Fruit fly (Drosophila melanogaster): Measurements from ENCODE around the gene Hinfp.
"Not testable (repeated sequence)": the region's sequence is repeated elsewhere in the genome, so short reads cannot be mapped to it uniquely, and the experiment has no call there.

Gene Hinfp

dm6 chrX:635495-636142 lies 10.3 kb downstream of the Hinfp start, which contains the start of gene Dredd:
Dredd (minus strand) TSS chrX:635545.
- TF ChIP-seq kay (GFP tag; ENCODE audit: borderline replicate concordance): no peak
- no peak for TF ChIP-seq CG33017 (tag; optimal IDR thresholded peaks at IDR 0.05)
- TF ChIP-seq CG5204 (GFP tag; optimal IDR thresholded peaks at IDR 0.05): no peak
- TF ChIP-seq bab1 (GFP tag; optimal IDR thresholded peaks at IDR 0.05): peak; percentile 35
- TF ChIP-seq Crg-1 (GFP tag; optimal IDR thresholded peaks at IDR 0.05): no peak
- TF ChIP-seq CG7101 (tag; optimal IDR thresholded peaks at IDR 0.05): peak; percentile 39
- TF ChIP-seq Hr96 (GFP tag; optimal IDR thresholded peaks at IDR 0.05): no peak
- no peak for TF ChIP-seq tj (GFP tag; optimal IDR thresholded peaks at IDR 0.05)
- TF ChIP-seq CG14711 (tag; optimal IDR thresholded peaks at IDR 0.05): peak; percentile 21
- TF ChIP-seq CG11617 (GFP tag; optimal IDR thresholded peaks at IDR 0.05): peak; percentile 53
- no peak for TF ChIP-seq CG12768 (GFP tag; optimal IDR thresholded peaks at IDR 0.05)
- no peak for TF ChIP-seq pad (GFP tag; optimal IDR thresholded peaks at IDR 0.05)
- no peak for TF ChIP-seq ovo (GFP tag; optimal IDR thresholded peaks at IDR 0.05)
- no peak for TF ChIP-seq cic (GFP tag; optimal IDR thresholded peaks at IDR 0.05)
- TF ChIP-seq Clk (GFP tag; optimal IDR thresholded peaks at IDR 0.05): no peak
- no peak for TF ChIP-seq toe (GFP tag; optimal IDR thresholded peaks at IDR 0.05)
- TF ChIP-seq cnc (optimal IDR thresholded peaks at IDR 0.05): no peak
- TF ChIP-seq CG1620 (GFP tag; optimal IDR thresholded peaks at IDR 0.05): peak; percentile 5
- TF ChIP-seq Mnt (GFP tag; optimal IDR thresholded peaks at IDR 0.05): peak; percentile 15
- TF ChIP-seq CG7045 (GFP tag; optimal IDR thresholded peaks at IDR 0.05): no peak

dm6 chrX:636606-637530 lies 11.5 kb downstream of the Hinfp start:
- TF ChIP-seq cic (GFP tag; optimal IDR thresholded peaks at IDR 0.05): peak; percentile 12
- TF ChIP-seq Mnt (GFP tag; optimal IDR thresholded peaks at IDR 0.05): peak; percentile 97
- no peak for TF ChIP-seq cnc (optimal IDR thresholded peaks at IDR 0.05)
- TF ChIP-seq CG7045 (GFP tag; optimal IDR thresholded peaks at IDR 0.05): no peak
- peak; percentile 74 for TF ChIP-seq ovo (GFP tag; optimal IDR thresholded peaks at IDR 0.05)
- peak; percentile 64 for TF ChIP-seq pad (GFP tag; optimal IDR thresholded peaks at IDR 0.05)
- peak; percentile 78 for TF ChIP-seq tj (GFP tag; optimal IDR thresholded peaks at IDR 0.05)

dm6 chrX:644461-644860 lies 19.1 kb downstream of the Hinfp start, which contains the start of gene CG13367:
CG13367 (plus strand) TSS chrX:644761.
- TF ChIP-seq Clk (GFP tag; optimal IDR thresholded peaks at IDR 0.05); kay (GFP tag; ENCODE audit: borderline replicate concordance); toe (GFP tag; optimal IDR thresholded peaks at IDR 0.05): not testable (repeated sequence)

dm6 chrX:646395-647009 lies 21.2 kb downstream of the Hinfp start:
- TF ChIP-seq CG11617 (GFP tag; optimal IDR thresholded peaks at IDR 0.05) (no peak), CG5204 (GFP tag; optimal IDR thresholded peaks at IDR 0.05) (no peak), CG33017 (tag; optimal IDR thresholded peaks at IDR 0.05) (no peak), bab1 (GFP tag; optimal IDR thresholded peaks at IDR 0.05) (peak; percentile 14), ovo (GFP tag; optimal IDR thresholded peaks at IDR 0.05) (no peak), tj (GFP tag; optimal IDR thresholded peaks at IDR 0.05) (no peak), CG12768 (GFP tag; optimal IDR thresholded peaks at IDR 0.05) (no peak)

dm6 chrX:647056-647627 lies 21.8 kb downstream of the Hinfp start, which contains the start of gene Roc1a:
Roc1a (plus strand) TSS chrX:647304.
- TF ChIP-seq pad (GFP tag; optimal IDR thresholded peaks at IDR 0.05): peak; percentile 14
- no peak for TF ChIP-seq Hr96 (GFP tag; optimal IDR thresholded peaks at IDR 0.05)
- peak; percentile 5 for TF ChIP-seq Mnt (GFP tag; optimal IDR thresholded peaks at IDR 0.05)
- peak; percentile 43 for TF ChIP-seq CG7101 (tag; optimal IDR thresholded peaks at IDR 0.05)
- TF ChIP-seq ovo (GFP tag; optimal IDR thresholded peaks at IDR 0.05): peak; percentile 12
- TF ChIP-seq CG1620 (GFP tag; optimal IDR thresholded peaks at IDR 0.05): peak; percentile 9
- peak; percentile 53 for TF ChIP-seq tj (GFP tag; optimal IDR thresholded peaks at IDR 0.05)
- no peak for TF ChIP-seq cic (GFP tag; optimal IDR thresholded peaks at IDR 0.05)
- peak; percentile 34 for TF ChIP-seq bab1 (GFP tag; optimal IDR thresholded peaks at IDR 0.05)
- no peak for TF ChIP-seq Crg-1 (GFP tag; optimal IDR thresholded peaks at IDR 0.05)
- TF ChIP-seq cnc (optimal IDR thresholded peaks at IDR 0.05): no peak
- TF ChIP-seq CG33017 (tag; optimal IDR thresholded peaks at IDR 0.05): no peak
- no peak for TF ChIP-seq Clk (GFP tag; optimal IDR thresholded peaks at IDR 0.05)
- TF ChIP-seq kay (GFP tag; ENCODE audit: borderline replicate concordance): no peak
- TF ChIP-seq CG11617 (GFP tag; optimal IDR thresholded peaks at IDR 0.05): peak; percentile 20
- no peak for TF ChIP-seq CG14711 (tag; optimal IDR thresholded peaks at IDR 0.05)
- no peak for TF ChIP-seq toe (GFP tag; optimal IDR thresholded peaks at IDR 0.05)
- no peak for TF ChIP-seq CG12768 (GFP tag; optimal IDR thresholded peaks at IDR 0.05)
- TF ChIP-seq CG7045 (GFP tag; optimal IDR thresholded peaks at IDR 0.05): no peak
- TF ChIP-seq CG5204 (GFP tag; optimal IDR thresholded peaks at IDR 0.05): no peak
